Comparison of ENCODE assay signal across 1 fruit fly cellular context in the genomic region with DNA sequence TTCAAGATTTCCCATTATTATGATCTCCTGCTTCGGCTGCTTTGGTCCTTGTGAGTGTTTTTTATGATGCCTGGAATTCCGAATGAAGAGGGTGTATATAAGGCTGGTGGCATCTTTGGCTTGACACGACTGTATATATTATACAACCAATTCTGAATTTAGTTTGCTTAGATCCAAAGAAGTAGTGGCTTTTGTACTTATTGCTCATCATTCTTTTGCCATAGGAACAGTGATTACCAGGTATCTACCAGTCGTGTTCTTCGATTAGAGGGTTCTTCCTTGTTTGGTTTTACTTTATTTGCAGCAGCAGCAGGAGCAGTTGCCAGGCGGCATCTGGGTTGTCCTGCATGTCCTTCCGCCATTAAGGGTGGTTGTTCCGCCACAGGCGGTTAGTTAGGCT.
A peak's percentile ranks its signal among the peaks of the same experiment; 100 is the strongest.
TF ChIP-seq lines count a peak whose summit lies in the region.

No protein-coding gene starts in this region.

TF ChIP-seq in whole organism, embryonic, 481 proteins besides CTCF, POLR2A, EP300 and RAD21 (continued from another document and continues in another):
- TF ChIP-seq rib (GFP tag; IDR thresholded peaks at IDR 0.05; lab: Robert Waterston, UW), result no peak
- peak; percentile 59 for TF ChIP-seq Sox102F (GFP tag; optimal IDR thresholded peaks at IDR 0.05; lab: Kevin White, UChicago)
- TF ChIP-seq Atf3 (GFP tag; optimal IDR thresholded peaks at IDR 0.05; lab: Kevin White, UChicago), result no peak
- no peak for TF ChIP-seq kah (GFP tag; optimal IDR thresholded peaks at IDR 0.05; lab: Kevin White, UChicago)
- no peak for TF ChIP-seq Kr (GFP tag; optimal IDR thresholded peaks at IDR 0.05; lab: Kevin White, UChicago)
- TF ChIP-seq CG8388 (GFP tag; optimal IDR thresholded peaks at IDR 0.05; lab: Kevin White, UChicago), result peak; percentile 40
- TF ChIP-seq CG31365 (tag; optimal IDR thresholded peaks at IDR 0.05; lab: Kevin White, UChicago), result no peak
- peak; percentile 76 for TF ChIP-seq CG8765 (GFP tag; IDR thresholded peaks at IDR 0.05; lab: Robert Waterston, UW)
- peak; percentile 66; the same call in 1 of the 2 replicates for TF ChIP-seq CG17328 (GFP tag; IDR thresholded peaks at IDR 0.05; lab: Robert Waterston, UW)
- TF ChIP-seq aop (GFP tag; IDR thresholded peaks at IDR 0.05; lab: Robert Waterston, UW), result no peak
- no peak for TF ChIP-seq Ravus (GFP tag; IDR thresholded peaks at IDR 0.05; lab: Robert Waterston, UW)
- TF ChIP-seq bsh (GFP tag; optimal IDR thresholded peaks at IDR 0.05; lab: Kevin White, UChicago), result peak in 1 of 2 experiments; percentile 65
- peak; percentile 32 to 41 for TF ChIP-seq dpn (GFP tag; optimal IDR thresholded peaks at IDR 0.05; lab: Kevin White, UChicago)
- no peak for TF ChIP-seq CrebB (tag; optimal IDR thresholded peaks at IDR 0.05; lab: Kevin White, UChicago)
- 0 out of 3 replicates have a peak, but pooled peaks have one; percentile 15 for TF ChIP-seq gce (GFP tag; IDR thresholded peaks at IDR 0.05; lab: Robert Waterston, UW)
- no peak for TF ChIP-seq TFAM (GFP tag; optimal IDR thresholded peaks at IDR 0.05; lab: Kevin White, UChicago)
- TF ChIP-seq CG4617 (GFP tag; optimal IDR thresholded peaks at IDR 0.05; lab: Kevin White, UChicago; ENCODE audit: borderline replicate concordance), result no peak
- peak; percentile 4 for TF ChIP-seq CG17186 (GFP tag; optimal IDR thresholded peaks at IDR 0.05; lab: Kevin White, UChicago)
- TF ChIP-seq hth (optimal IDR thresholded peaks at IDR 0.05; lab: Kevin White, UChicago), result no peak
- no peak for TF ChIP-seq toy (GFP tag; IDR thresholded peaks at IDR 0.05; lab: Robert Waterston, UW)
- no peak for TF ChIP-seq CG1529 (GFP tag; optimal IDR thresholded peaks at IDR 0.05; lab: Kevin White, UChicago)
- TF ChIP-seq tgo (GFP tag; IDR thresholded peaks at IDR 0.05; lab: Robert Waterston, UW), result peak; percentile 73
- TF ChIP-seq CG7786 (GFP tag; optimal IDR thresholded peaks at IDR 0.05; lab: Kevin White, UChicago), result peak; percentile 24
- peak; percentile 62; the same call in 1 of the 3 replicates for TF ChIP-seq CG11560 (tag; IDR thresholded peaks at IDR 0.05; lab: Robert Waterston, UW)
- TF ChIP-seq row (GFP tag; IDR thresholded peaks at IDR 0.05; lab: Robert Waterston, UW), result peak; percentile 84
- TF ChIP-seq gcm2 (GFP tag; optimal IDR thresholded peaks at IDR 0.05; lab: Kevin White, UChicago), result peak; percentile 30
- TF ChIP-seq grau (tag; optimal IDR thresholded peaks at IDR 0.05; lab: Kevin White, UChicago), result peak; percentile 57
- TF ChIP-seq CG9797 (GFP tag; optimal IDR thresholded peaks at IDR 0.05; lab: Kevin White, UChicago), result no peak
- TF ChIP-seq CG34422 (GFP tag; IDR thresholded peaks at IDR 0.05; lab: Robert Waterston, UW), result 0 out of 3 replicates have a peak, but pooled peaks have one; percentile 33
- no peak for TF ChIP-seq Trl (optimal IDR thresholded peaks at IDR 0.05; lab: Kevin White, UChicago)
- peak; percentile 58 for TF ChIP-seq Trl (GFP tag; optimal IDR thresholded peaks at IDR 0.05; lab: Kevin White, UChicago)
- TF ChIP-seq tll (GFP tag; optimal IDR thresholded peaks at IDR 0.05; lab: Kevin White, UChicago), result no peak
- no peak for TF ChIP-seq stwl (tag; optimal IDR thresholded peaks at IDR 0.05; lab: Kevin White, UChicago)
- TF ChIP-seq Ssrp (tag; optimal IDR thresholded peaks at IDR 0.05; lab: Kevin White, UChicago), result peak; percentile 49
- TF ChIP-seq CG4282 (GFP tag; optimal IDR thresholded peaks at IDR 0.05; lab: Kevin White, UChicago), result no peak
- peak; percentile 49; the same call in 1 of the 3 replicates for TF ChIP-seq Optix (GFP tag; IDR thresholded peaks at IDR 0.05; lab: Robert Waterston, UW)
- TF ChIP-seq mld (GFP tag; IDR thresholded peaks at IDR 0.05; lab: Robert Waterston, UW; ENCODE audit: partially characterized antibody), result no peak
- TF ChIP-seq CG17568 (GFP tag; optimal IDR thresholded peaks at IDR 0.05; lab: Kevin White, UChicago), result no peak
- TF ChIP-seq lmd (GFP tag; IDR thresholded peaks at IDR 0.05; lab: Robert Waterston, UW), result peak; percentile 63
- peak; percentile 37 for TF ChIP-seq gsb-n (tag; optimal IDR thresholded peaks at IDR 0.05; lab: Kevin White, UChicago)
- TF ChIP-seq zf30C (GFP tag; optimal IDR thresholded peaks at IDR 0.05; lab: Kevin White, UChicago), result no peak
- TF ChIP-seq Dref (GFP tag; IDR thresholded peaks at IDR 0.05; lab: Robert Waterston, UW), result no peak
- 0 out of 2 replicates have a peak, but pooled peaks have one; percentile 17 for TF ChIP-seq gsb (GFP tag; IDR thresholded peaks at IDR 0.05; lab: Robert Waterston, UW)
- peak; percentile 37 for TF ChIP-seq PHDP (tag; optimal IDR thresholded peaks at IDR 0.05; lab: Kevin White, UChicago)
- peak; percentile 38 for TF ChIP-seq jumu (GFP tag; optimal IDR thresholded peaks at IDR 0.05; lab: Kevin White, UChicago)
- TF ChIP-seq Dp (GFP tag; optimal IDR thresholded peaks at IDR 0.05; lab: Kevin White, UChicago), result no peak
- no peak for TF ChIP-seq ase (GFP tag; IDR thresholded peaks at IDR 0.05; lab: Robert Waterston, UW)
- no peak for TF ChIP-seq Ets97D (GFP tag; optimal IDR thresholded peaks at IDR 0.05; lab: Kevin White, UChicago)
- TF ChIP-seq Doc3 (GFP tag; IDR thresholded peaks at IDR 0.05; lab: Robert Waterston, UW; ENCODE audit: partially characterized antibody), result no peak
- peak; percentile 53 for TF ChIP-seq Hmr (GFP tag; optimal IDR thresholded peaks at IDR 0.05; lab: Kevin White, UChicago)
- peak; percentile 18 for TF ChIP-seq NK7.1 (GFP tag; optimal IDR thresholded peaks at IDR 0.05; lab: Kevin White, UChicago)
- TF ChIP-seq E2f1 (GFP tag; IDR thresholded peaks at IDR 0.05; lab: Robert Waterston, UW), result peak; percentile 55
- peak; percentile 16 for TF ChIP-seq CG12071 (GFP tag; optimal IDR thresholded peaks at IDR 0.05; lab: Kevin White, UChicago)
- TF ChIP-seq Hr3 (GFP tag; optimal IDR thresholded peaks at IDR 0.05; lab: Kevin White, UChicago), result peak; percentile 48
- TF ChIP-seq Tbp (GFP tag; optimal IDR thresholded peaks at IDR 0.05; lab: Kevin White, UChicago), result no peak
- peak; percentile 26 for TF ChIP-seq NfI (GFP tag; optimal IDR thresholded peaks at IDR 0.05; lab: Kevin White, UChicago)
- TF ChIP-seq CG15696 (tag; optimal IDR thresholded peaks at IDR 0.05; lab: Kevin White, UChicago), result no peak
- TF ChIP-seq CG4730 (GFP tag; IDR thresholded peaks at IDR 0.05; lab: Robert Waterston, UW), result no peak; the same call in 1 of the 2 replicates
- no peak for TF ChIP-seq Adf1 (GFP tag; IDR thresholded peaks at IDR 0.05; lab: Robert Waterston, UW)
- no peak for TF ChIP-seq CG4328 (GFP tag; optimal IDR thresholded peaks at IDR 0.05; lab: Kevin White, UChicago)
- no peak for TF ChIP-seq ab (GFP tag; optimal IDR thresholded peaks at IDR 0.05; lab: Kevin White, UChicago)
- no peak for TF ChIP-seq pzg (GFP tag; optimal IDR thresholded peaks at IDR 0.05; lab: Kevin White, UChicago)
- TF ChIP-seq HmgZ (tag; optimal IDR thresholded peaks at IDR 0.05; lab: Kevin White, UChicago), result no peak
- peak; percentile 16 for TF ChIP-seq CG8089 (GFP tag; optimal IDR thresholded peaks at IDR 0.05; lab: Kevin White, UChicago)
- no peak for TF ChIP-seq Elba2 (GFP tag; optimal IDR thresholded peaks at IDR 0.05; lab: Kevin White, UChicago)
- TF ChIP-seq Doc2 (GFP tag; IDR thresholded peaks at IDR 0.05; lab: Robert Waterston, UW), result no peak
- TF ChIP-seq lilli (GFP tag; optimal IDR thresholded peaks at IDR 0.05; lab: Kevin White, UChicago), result peak; percentile 65
- TF ChIP-seq Hr78 (GFP tag; optimal IDR thresholded peaks at IDR 0.05; lab: Kevin White, UChicago), result no peak
- peak; percentile 25 for TF ChIP-seq CG12219 (GFP tag; optimal IDR thresholded peaks at IDR 0.05; lab: Kevin White, UChicago)
- peak; percentile 62 for TF ChIP-seq CG7839 (tag; optimal IDR thresholded peaks at IDR 0.05; lab: Kevin White, UChicago)
- no peak for TF ChIP-seq trh (GFP tag; optimal IDR thresholded peaks at IDR 0.05; lab: Kevin White, UChicago)
- no peak for TF ChIP-seq CG1024 (GFP tag; IDR thresholded peaks at IDR 0.05; lab: Robert Waterston, UW)
- TF ChIP-seq sima (GFP tag; optimal IDR thresholded peaks at IDR 0.05; lab: Kevin White, UChicago), result no peak
- TF ChIP-seq Oli (tag; optimal IDR thresholded peaks at IDR 0.05; lab: Kevin White, UChicago), result peak; percentile 68
- peak; percentile 78; the same call in 2 of the 3 replicates for TF ChIP-seq CG11456 (GFP tag; IDR thresholded peaks at IDR 0.05; lab: Robert Waterston, UW)
- TF ChIP-seq CG18476 (GFP tag; optimal IDR thresholded peaks at IDR 0.05; lab: Kevin White, UChicago), result peak; percentile 50
- no peak for TF ChIP-seq HmgD (GFP tag; optimal IDR thresholded peaks at IDR 0.05; lab: Kevin White, UChicago)
- no peak for TF ChIP-seq crc (GFP tag; optimal IDR thresholded peaks at IDR 0.05; lab: Kevin White, UChicago)
- peak; percentile 51 for TF ChIP-seq CG12391 (tag; optimal IDR thresholded peaks at IDR 0.05; lab: Kevin White, UChicago)
- no peak for TF ChIP-seq sr (GFP tag; IDR thresholded peaks at IDR 0.05; lab: Robert Waterston, UW)
- peak; percentile 59 for TF ChIP-seq CG2120 (GFP tag; optimal IDR thresholded peaks at IDR 0.05; lab: Kevin White, UChicago)
- TF ChIP-seq sd (tag; optimal IDR thresholded peaks at IDR 0.05; lab: Kevin White, UChicago), result peak; percentile 93
- TF ChIP-seq CG17612 (GFP tag; IDR thresholded peaks at IDR 0.05; lab: Robert Waterston, UW), result no peak
- TF ChIP-seq CG13296 (GFP tag; optimal IDR thresholded peaks at IDR 0.05; lab: Kevin White, UChicago), result no peak
- peak; percentile 13 for TF ChIP-seq caup (GFP tag; optimal IDR thresholded peaks at IDR 0.05; lab: Kevin White, UChicago; ENCODE audit: severe bottlenecking)
- TF ChIP-seq gro (GFP tag; optimal IDR thresholded peaks at IDR 0.05; lab: Kevin White, UChicago), result no peak
- TF ChIP-seq CG42726 (GFP tag; IDR thresholded peaks at IDR 0.05; lab: Robert Waterston, UW; ENCODE audit: partially characterized antibody), result no peak
- TF ChIP-seq her (GFP tag; optimal IDR thresholded peaks at IDR 0.05; lab: Kevin White, UChicago), result no peak
- TF ChIP-seq CG12299 (tag; optimal IDR thresholded peaks at IDR 0.05; lab: Kevin White, UChicago), result no peak
- no peak for TF ChIP-seq odd (GFP tag; optimal IDR thresholded peaks at IDR 0.05; lab: Kevin White, UChicago)
- no peak for TF ChIP-seq NC2α (GFP tag; optimal IDR thresholded peaks at IDR 0.05; lab: Kevin White, UChicago)
- TF ChIP-seq CG4360 (GFP tag; IDR thresholded peaks at IDR 0.05; lab: Robert Waterston, UW), result no peak
- peak; percentile 62 for TF ChIP-seq Antp (GFP tag; optimal IDR thresholded peaks at IDR 0.05; lab: Kevin White, UChicago)
- no peak for TF ChIP-seq CG14860 (GFP tag; IDR thresholded peaks at IDR 0.05; lab: Robert Waterston, UW; ENCODE audit: partially characterized antibody)
- peak; percentile 67 for TF ChIP-seq sisA (GFP tag; IDR thresholded peaks at IDR 0.05; lab: Robert Waterston, UW)
- peak; percentile 46 for TF ChIP-seq fd3F (GFP tag; optimal IDR thresholded peaks at IDR 0.05; lab: Kevin White, UChicago)
- TF ChIP-seq CG18011 (GFP tag; optimal IDR thresholded peaks at IDR 0.05; lab: Kevin White, UChicago), result no peak
- TF ChIP-seq Dek (tag; optimal IDR thresholded peaks at IDR 0.05; lab: Kevin White, UChicago), result no peak
- TF ChIP-seq vvl (GFP tag; IDR thresholded peaks at IDR 0.05; lab: Robert Waterston, UW), result peak; percentile 78
- no peak for TF ChIP-seq slou (GFP tag; optimal IDR thresholded peaks at IDR 0.05; lab: Kevin White, UChicago)
- peak; percentile 42; the same call in 1 of the 2 replicates for TF ChIP-seq Ada2b (GFP tag; IDR thresholded peaks at IDR 0.05; lab: Robert Waterston, UW)
- no peak for TF ChIP-seq CG30020 (tag; optimal IDR thresholded peaks at IDR 0.05; lab: Kevin White, UChicago)
- no peak for TF ChIP-seq run (tag; optimal IDR thresholded peaks at IDR 0.05; lab: Kevin White, UChicago)
- no peak for TF ChIP-seq pho (GFP tag; optimal IDR thresholded peaks at IDR 0.05; lab: Kevin White, UChicago)
- peak; percentile 53; the same call in 3 of the 4 replicates for TF ChIP-seq Gug (GFP tag; IDR thresholded peaks at IDR 0.05; lab: Robert Waterston, UW)
- TF ChIP-seq ATbp (GFP tag; optimal IDR thresholded peaks at IDR 0.05; lab: Kevin White, UChicago), result peak; percentile 50
- no peak for TF ChIP-seq prd (optimal IDR thresholded peaks at IDR 0.05; lab: Kevin White, UChicago)
- peak; percentile 92 for TF ChIP-seq prd (GFP tag; IDR thresholded peaks at IDR 0.05; lab: Robert Waterston, UW)
- no peak for TF ChIP-seq Stat92E (GFP tag; optimal IDR thresholded peaks at IDR 0.05; lab: Kevin White, UChicago)
- TF ChIP-seq CG17359 (tag; optimal IDR thresholded peaks at IDR 0.05; lab: Kevin White, UChicago), result peak; percentile 58
- peak; percentile 21 for TF ChIP-seq CG3281 (GFP tag; optimal IDR thresholded peaks at IDR 0.05; lab: Kevin White, UChicago)
- TF ChIP-seq CG13287 (GFP tag; IDR thresholded peaks at IDR 0.05; lab: Robert Waterston, UW; ENCODE audit: partially characterized antibody), result no peak
- TF ChIP-seq NC2β (GFP tag; optimal IDR thresholded peaks at IDR 0.05; lab: Kevin White, UChicago), result no peak
- no peak for TF ChIP-seq cg (GFP tag; optimal IDR thresholded peaks at IDR 0.05; lab: Kevin White, UChicago)
- no peak for TF ChIP-seq hkb (optimal IDR thresholded peaks at IDR 0.05; lab: Kevin White, UChicago)
- TF ChIP-seq hkb (GFP tag; IDR thresholded peaks at IDR 0.05; lab: Robert Waterston, UW), result peak; percentile 60
- no peak for TF ChIP-seq oc (tag; optimal IDR thresholded peaks at IDR 0.05; lab: Kevin White, UChicago)
- TF ChIP-seq Bgb (GFP tag; IDR thresholded peaks at IDR 0.05; lab: Robert Waterston, UW; ENCODE audit: partially characterized antibody), result no peak
- no peak for TF ChIP-seq dimm (GFP tag; IDR thresholded peaks at IDR 0.05; lab: Robert Waterston, UW)
- TF ChIP-seq org-1 (GFP tag; optimal IDR thresholded peaks at IDR 0.05; lab: Kevin White, UChicago), result peak; percentile 58
- TF ChIP-seq CG4707 (GFP tag; optimal IDR thresholded peaks at IDR 0.05; lab: Kevin White, UChicago), result peak; percentile 29
- TF ChIP-seq eve (GFP tag; optimal IDR thresholded peaks at IDR 0.05; lab: Kevin White, UChicago), result no peak
- no peak for TF ChIP-seq CG14014 (GFP tag; IDR thresholded peaks at IDR 0.05; lab: Robert Waterston, UW)
- no peak for TF ChIP-seq CG10565 (GFP tag; optimal IDR thresholded peaks at IDR 0.05; lab: Kevin White, UChicago)
- TF ChIP-seq CG2712 (tag; optimal IDR thresholded peaks at IDR 0.05; lab: Kevin White, UChicago), result peak; percentile 75
- no peak for TF ChIP-seq fd64A (GFP tag; optimal IDR thresholded peaks at IDR 0.05; lab: Kevin White, UChicago)
- TF ChIP-seq CG11398 (GFP tag; optimal IDR thresholded peaks at IDR 0.05; lab: Kevin White, UChicago), result peak; percentile 56
- no peak for TF ChIP-seq ham (GFP tag; IDR thresholded peaks at IDR 0.05; lab: Robert Waterston, UW)
- TF ChIP-seq gem (tag; optimal IDR thresholded peaks at IDR 0.05; lab: Kevin White, UChicago), result peak; percentile 68
- TF ChIP-seq stc (GFP tag; IDR thresholded peaks at IDR 0.05; lab: Robert Waterston, UW), result no peak
